Fruit fly (Drosophila melanogaster) Kc167 (cell line): ENCODE results near the gene Unc-115a.

Experiments used
- Myc ChIP-seq: fragments of >200 bp; optimal IDR thresholded peaks from 2 replicates; lab custom pipeline; 2017; ENCODE audit warnings: missing external identifiers
- Sin3A ChIP-seq: fragments of >200 bp; optimal IDR thresholded peaks from 2 replicates; lab custom pipeline; 2018; ENCODE audit warnings: missing external identifiers
- h ChIP-seq: fragments of >200 bp; optimal IDR thresholded peaks from 3 replicates; lab custom pipeline; 2018; ENCODE audit warnings: missing external identifiers
- insv ChIP-seq: fragments of >200 bp; optimal IDR thresholded peaks from 3 replicates; lab custom pipeline; 2018; ENCODE audit warnings: missing external identifiers
- psq ChIP-seq: fragments of >200 bp; optimal IDR thresholded peaks from 2 replicates; lab custom pipeline; 2017; ENCODE audit warnings: missing external identifiers
- ttk ChIP-seq: sonication (Bioruptor generic); optimal IDR thresholded peaks from 2 replicates; lab custom pipeline; 2017; ENCODE audit warnings: missing external identifiers

The Unc-115a gene

DNA sequence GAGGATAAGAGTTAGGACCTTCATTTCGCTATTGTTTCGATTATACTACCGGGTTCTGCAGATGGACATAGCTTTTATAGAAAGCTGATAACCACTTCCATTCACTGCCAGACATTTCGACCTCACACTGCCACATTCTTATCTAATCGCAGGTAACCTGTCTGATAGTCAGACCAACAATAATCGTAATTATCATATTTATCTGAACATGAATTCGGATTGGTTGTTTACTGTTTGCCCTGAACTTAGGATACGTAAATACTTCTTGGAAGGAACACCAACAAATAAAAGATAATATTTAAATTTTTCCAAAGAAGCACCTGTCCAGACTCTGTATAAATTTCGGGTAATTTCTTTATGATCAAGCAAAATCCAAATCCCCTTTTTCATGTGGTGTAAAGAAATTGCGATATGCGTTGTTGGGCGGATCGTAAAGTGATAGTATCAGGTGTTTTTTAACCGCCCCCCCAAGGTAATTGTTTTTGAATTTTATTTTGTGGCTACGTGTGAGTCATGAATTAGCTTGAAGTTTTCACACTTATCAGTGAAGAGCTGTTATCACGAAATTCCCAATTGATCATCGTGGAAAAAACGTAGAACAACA, 59.0 kb downstream of the Unc-115a start, which contains the start of gene Fst:
Gene Fst (minus strand): TSS at position 51 of the 604 bp plus-strand sequence.
- TF ChIP-seq h (lab: Kevin White, UChicago), result no peak
- no peak for TF ChIP-seq Myc
- no peak for TF ChIP-seq Sin3A (lab: Kevin White, UChicago)
- no peak for TF ChIP-seq psq
- TF ChIP-seq ttk (lab: Kevin White, UChicago), result no peak
- TF ChIP-seq insv (lab: Kevin White, UChicago), result no peak

DNA sequence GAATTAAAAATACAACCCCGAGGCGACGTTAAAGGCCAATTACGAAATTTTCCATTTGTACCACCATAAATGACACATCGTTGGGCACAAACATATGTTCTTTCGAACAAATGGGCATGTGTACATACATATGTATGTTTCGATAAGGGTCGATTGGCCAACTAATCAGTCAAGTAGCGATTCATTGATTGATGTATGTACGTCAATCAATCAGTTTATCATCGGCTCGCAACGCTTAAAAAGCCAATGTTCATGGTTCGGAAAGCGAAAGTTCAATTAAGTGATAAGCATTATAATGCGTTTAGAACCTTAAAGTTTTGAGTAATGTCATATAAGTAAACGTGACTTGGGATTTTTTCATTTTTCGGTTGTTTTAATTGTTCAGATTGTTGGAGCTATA, 60.6 kb downstream of the Unc-115a start:
- TF ChIP-seq Sin3A (lab: Kevin White, UChicago) (no peak), Myc (no peak), insv (lab: Kevin White, UChicago) (no peak), ttk (lab: Kevin White, UChicago) (no peak), h (lab: Kevin White, UChicago) (no peak), psq (no peak)
